Fruit fly (Drosophila melanogaster) whole organism, adult: ENCODE results near the gene CG43438.
A peak's percentile ranks its signal among the peaks of the same experiment; 100 is the strongest.

Experiments used
- CG11617 ChIP-seq: fragments of 200-800 bp; sonication (Bioruptor generic); optimal IDR thresholded peaks from 2 replicates; lab custom pipeline; 2017; ENCODE audit warnings: mild to moderate bottlenecking, missing biosample characterization, missing genetic modification reagents, missing genetic modification characterization
- CG12768 ChIP-seq: fragments of 200-800 bp; sonication (Bioruptor generic); optimal IDR thresholded peaks from 2 replicates; lab custom pipeline; 2017; ENCODE audit warnings: missing biosample characterization, missing genetic modification characterization, mild to moderate bottlenecking, moderate library complexity, missing genetic modification reagents
- CG14711 ChIP-seq: fragments of 200-800 bp; sonication (Bioruptor generic); optimal IDR thresholded peaks from 2 replicates; lab custom pipeline; 2018; ENCODE audit warnings: missing biosample characterization, mild to moderate bottlenecking, missing genetic modification characterization, moderate library complexity
- CG1620 ChIP-seq: fragments of 200-800 bp; sonication (Bioruptor generic); optimal IDR thresholded peaks from 2 replicates; lab custom pipeline; 2016; ENCODE audit warnings: missing biosample characterization, missing genetic modification characterization
- CG33017 ChIP-seq: fragments of 200-800 bp; sonication (Bioruptor generic); optimal IDR thresholded peaks from 2 replicates; lab custom pipeline; 2018; ENCODE audit warnings: missing biosample characterization, mild to moderate bottlenecking, missing genetic modification characterization, moderate library complexity
- CG5204 ChIP-seq: fragments of 200-800 bp; sonication (Bioruptor generic); optimal IDR thresholded peaks from 2 replicates; lab custom pipeline; 2016; ENCODE audit warnings: missing biosample characterization, missing genetic modification characterization
- CG7045 ChIP-seq: fragments of 200-800 bp; sonication (Bioruptor generic); optimal IDR thresholded peaks from 2 replicates; lab custom pipeline; 2017; ENCODE audit warnings: missing biosample characterization, mild to moderate bottlenecking, missing genetic modification characterization
- CG7101 ChIP-seq: fragments of 200-800 bp; sonication (Bioruptor generic); optimal IDR thresholded peaks from 2 replicates; lab custom pipeline; 2018; ENCODE audit warnings: missing biosample characterization, mild to moderate bottlenecking, missing genetic modification characterization, moderate library complexity
- Clk ChIP-seq: fragments of 200-800 bp; sonication (Bioruptor generic); optimal IDR thresholded peaks from 2 replicates; lab custom pipeline; 2017; ENCODE audit warnings: missing biosample characterization, missing genetic modification characterization
- Crg-1 ChIP-seq: fragments of 200-800 bp; sonication (Bioruptor generic); optimal IDR thresholded peaks from 2 replicates; lab custom pipeline; 2016; ENCODE audit warnings: missing biosample characterization, missing genetic modification characterization
- Hr96 ChIP-seq: fragments of 200-800 bp; sonication (Bioruptor generic); optimal IDR thresholded peaks from 2 replicates; lab custom pipeline; 2016; ENCODE audit warnings: missing biosample characterization, missing genetic modification characterization
- Mnt ChIP-seq: fragments of 200-800 bp; sonication (Bioruptor generic); optimal IDR thresholded peaks from 2 replicates; lab custom pipeline; 2016; ENCODE audit warnings: missing biosample characterization, mild to moderate bottlenecking, missing genetic modification characterization
- bab1 ChIP-seq: fragments of 200-800 bp; sonication (Bioruptor generic); optimal IDR thresholded peaks from 3 replicates; lab custom pipeline; 2019; ENCODE audit warnings: missing biosample characterization, mild to moderate bottlenecking, missing genetic modification characterization, moderate library complexity
- cic ChIP-seq: fragments of 200-800 bp; sonication (Bioruptor generic); optimal IDR thresholded peaks from 2 replicates; lab custom pipeline; 2017; ENCODE audit warnings: missing biosample characterization, mild to moderate bottlenecking, missing genetic modification characterization, moderate library complexity
- cnc ChIP-seq, 2 experiments: fragments of >200 bp; optimal IDR thresholded peaks; 2 replicates each; lab custom pipeline; 2017
- kay ChIP-seq: fragments of 200-800 bp; sonication (Bioruptor generic); peaks from one replicate; lab custom pipeline; 2016; ENCODE audit warnings: missing biosample characterization, missing genetic modification characterization, borderline replicate concordance
- ovo ChIP-seq: fragments of 200-800 bp; sonication (Bioruptor generic); optimal IDR thresholded peaks from 2 replicates; lab custom pipeline; 2016; ENCODE audit warnings: missing biosample characterization, missing genetic modification characterization
- pad ChIP-seq: fragments of 200-800 bp; sonication (Bioruptor generic); optimal IDR thresholded peaks from 3 replicates; lab custom pipeline; 2017; ENCODE audit warnings: missing biosample characterization, missing genetic modification characterization, mild to moderate bottlenecking, moderate library complexity, missing genetic modification reagents
- tj ChIP-seq: fragments of 200-800 bp; sonication (Bioruptor generic); optimal IDR thresholded peaks from 3 replicates; lab custom pipeline; 2017; ENCODE audit warnings: missing biosample characterization, mild to moderate bottlenecking, missing genetic modification characterization, moderate library complexity
- toe ChIP-seq: fragments of 200-800 bp; sonication (Bioruptor generic); optimal IDR thresholded peaks from 2 replicates; lab custom pipeline; 2016; ENCODE audit warnings: missing biosample characterization, missing genetic modification characterization

CG43438 gene

dm6 chr2L:11522676-11523075 lies 13.3 kb upstream of the CG43438 start, which contains the start of gene CG43153:
TSS of gene CG43153 (minus strand) at chr2L:11522776.
- TF ChIP-seq CG14711 (tag; lab: Kevin White, UChicago) (no peak), bab1 (GFP tag; lab: Kevin White, UChicago) (no peak), toe (GFP tag; lab: Kevin White, UChicago) (no peak), tj (no peak), pad (GFP tag; lab: Kevin White, UChicago) (no peak), Mnt (GFP tag; lab: Kevin White, UChicago) (no peak), CG11617 (GFP tag; lab: Kevin White, UChicago) (no peak), cnc (optimal IDR thresholded peaks at IDR 0.05; lab: Kevin White, UChicago) (no peak)

dm6 chr2L:11528129-11528589 lies 7.8 kb upstream of the CG43438 start, which contains the start of gene CG31705:
TSS of gene CG31705 (minus strand) at chr2L:11528205.
- TF ChIP-seq bab1 (GFP tag; lab: Kevin White, UChicago) (peak; percentile 78), toe (GFP tag; lab: Kevin White, UChicago) (peak; percentile 38), CG7045 (GFP tag; lab: Kevin White, UChicago) (peak; percentile 82), cic (GFP tag; lab: Kevin White, UChicago) (peak; percentile 22), CG11617 (GFP tag; lab: Kevin White, UChicago) (peak; percentile 57), cnc (optimal IDR thresholded peaks at IDR 0.05; lab: Kevin White, UChicago) (no peak), kay (GFP tag; lab: Kevin White, UChicago) (peak; percentile 21), CG5204 (GFP tag; lab: Kevin White, UChicago) (no peak), Mnt (GFP tag; lab: Kevin White, UChicago) (no peak), CG14711 (tag; lab: Kevin White, UChicago) (peak; percentile 31), CG33017 (peak; percentile 5), tj (peak; percentile 52), CG12768 (GFP tag; lab: Kevin White, UChicago) (peak; percentile 75), pad (GFP tag; lab: Kevin White, UChicago) (peak; percentile 45), CG7101 (peak; percentile 60)

dm6 chr2L:11530952-11531351 lies 5.0 kb upstream of the CG43438 start, which contains the start of gene CG31706:
TSS of gene CG31706 (minus strand) at chr2L:11531052.
- no peak for TF ChIP-seq pad (GFP tag; lab: Kevin White, UChicago)
- no peak for TF ChIP-seq CG33017
- no peak for TF ChIP-seq toe (GFP tag; lab: Kevin White, UChicago)
- TF ChIP-seq CG7101, result no peak
- no peak for TF ChIP-seq ovo (GFP tag; lab: Kevin White, UChicago)
- TF ChIP-seq CG12768 (GFP tag; lab: Kevin White, UChicago), result no peak
- no peak for TF ChIP-seq cnc (optimal IDR thresholded peaks at IDR 0.05; lab: Kevin White, UChicago)
- TF ChIP-seq Clk (GFP tag; lab: Kevin White, UChicago), result no peak
- TF ChIP-seq CG5204 (GFP tag; lab: Kevin White, UChicago), result no peak
- TF ChIP-seq Hr96 (GFP tag; lab: Kevin White, UChicago), result no peak
- no peak for TF ChIP-seq bab1 (GFP tag; lab: Kevin White, UChicago)
- no peak for TF ChIP-seq CG14711 (tag; lab: Kevin White, UChicago)
- no peak for TF ChIP-seq tj

dm6 chr2L:11531520-11531919 lies 4.4 kb upstream of the CG43438 start, which contains the start of gene CG34162:
TSS of gene CG34162 (plus strand) at chr2L:11531820.
- no peak for TF ChIP-seq pad (GFP tag; lab: Kevin White, UChicago)
- no peak for TF ChIP-seq Mnt (GFP tag; lab: Kevin White, UChicago)
- no peak for TF ChIP-seq CG1620 (GFP tag; lab: Kevin White, UChicago)
- no peak for TF ChIP-seq CG5204 (GFP tag; lab: Kevin White, UChicago)
- TF ChIP-seq Clk (GFP tag; lab: Kevin White, UChicago), result no peak
- no peak for TF ChIP-seq kay (GFP tag; lab: Kevin White, UChicago)
- no peak for TF ChIP-seq cnc (optimal IDR thresholded peaks at IDR 0.05; lab: Kevin White, UChicago)
- no peak for TF ChIP-seq CG33017
- TF ChIP-seq tj, result no peak
- no peak for TF ChIP-seq CG7045 (GFP tag; lab: Kevin White, UChicago)
- no peak for TF ChIP-seq CG12768 (GFP tag; lab: Kevin White, UChicago)
- TF ChIP-seq Crg-1 (GFP tag; lab: Kevin White, UChicago), result no peak
- no peak for TF ChIP-seq cic (GFP tag; lab: Kevin White, UChicago)
- no peak for TF ChIP-seq CG14711 (tag; lab: Kevin White, UChicago)
- no peak for TF ChIP-seq Hr96 (GFP tag; lab: Kevin White, UChicago)
- no peak for TF ChIP-seq CG7101
- no peak for TF ChIP-seq ovo (GFP tag; lab: Kevin White, UChicago)
- TF ChIP-seq bab1 (GFP tag; lab: Kevin White, UChicago), result no peak

dm6 chr2L:11553825-11554224 lies 17.9 kb downstream of the CG43438 start:
- TF ChIP-seq CG7101 (no peak), cic (GFP tag; lab: Kevin White, UChicago) (no peak), CG12768 (GFP tag; lab: Kevin White, UChicago) (no peak), CG11617 (GFP tag; lab: Kevin White, UChicago) (no peak), kay (GFP tag; lab: Kevin White, UChicago) (no peak), Clk (GFP tag; lab: Kevin White, UChicago) (no peak), Hr96 (GFP tag; lab: Kevin White, UChicago) (no peak), CG7045 (GFP tag; lab: Kevin White, UChicago) (no peak), ovo (GFP tag; lab: Kevin White, UChicago) (no peak), bab1 (GFP tag; lab: Kevin White, UChicago) (no peak), CG14711 (tag; lab: Kevin White, UChicago) (no peak), Mnt (GFP tag; lab: Kevin White, UChicago) (no peak), toe (GFP tag; lab: Kevin White, UChicago) (no peak), tj (no peak), CG33017 (no peak), CG1620 (GFP tag; lab: Kevin White, UChicago) (no peak), CG5204 (GFP tag; lab: Kevin White, UChicago) (no peak)
